Fruit fly (Drosophila melanogaster) whole organism, embryonic: ENCODE results near the gene Shawn.

Experiments
- Atf6 ChIP-seq: fragments of 200-800 bp; sonication (Bioruptor generic); IDR thresholded peaks from 2 replicates; pipeline ENCODE4 v1.3.6; 2022; ENCODE audit warnings: missing biosample characterization, missing genetic modification characterization
- CG11504 ChIP-seq: fragments of 200-800 bp; sonication (Bioruptor generic); optimal IDR thresholded peaks from 3 replicates; lab custom pipeline; 2019; ENCODE audit warnings: missing biosample characterization, mild to moderate bottlenecking, missing genetic modification characterization, moderate library complexity
- CG11695 ChIP-seq: fragments of 200-800 bp; sonication (Bioruptor generic); IDR thresholded peaks from 3 replicates; pipeline ENCODE4 v1.3.6; 2022; ENCODE audit warnings: missing biosample characterization, missing genetic modification characterization
- CG12071 ChIP-seq: fragments of 200-800 bp; sonication (Bioruptor generic); optimal IDR thresholded peaks from 3 replicates; lab custom pipeline; 2018; ENCODE audit warnings: missing biosample characterization, mild to moderate bottlenecking, missing genetic modification characterization
- CG12104 ChIP-seq: fragments of 200-800 bp; sonication (Bioruptor generic); optimal IDR thresholded peaks from 3 replicates; lab custom pipeline; 2016; ENCODE audit warnings: missing biosample characterization, missing genetic modification characterization
- CG1233 ChIP-seq: fragments of 200-800 bp; sonication (Bioruptor generic); optimal IDR thresholded peaks from 4 replicates; lab custom pipeline; 2018; ENCODE audit warnings: missing biosample characterization, mild to moderate bottlenecking, missing genetic modification characterization
- CG12659 ChIP-seq: fragments of 200-800 bp; sonication (Bioruptor generic); optimal IDR thresholded peaks from 3 replicates; lab custom pipeline; 2017; ENCODE audit warnings: mild to moderate bottlenecking, missing biosample characterization, missing genetic modification reagents, missing genetic modification characterization
- CG13424 ChIP-seq: fragments of 200-800 bp; sonication (Bioruptor generic); optimal IDR thresholded peaks from 2 replicates; lab custom pipeline; 2019; ENCODE audit warnings: missing biosample characterization, mild to moderate bottlenecking, missing genetic modification characterization, moderate library complexity
- CG13894 ChIP-seq: fragments of 200-800 bp; sonication (Bioruptor generic); optimal IDR thresholded peaks from 3 replicates; lab custom pipeline; 2018; ENCODE audit warnings: missing biosample characterization, mild to moderate bottlenecking, missing genetic modification characterization, moderate library complexity
- CG17186 ChIP-seq: fragments of 200-800 bp; sonication (Bioruptor generic); optimal IDR thresholded peaks from 3 replicates; lab custom pipeline; 2017; ENCODE audit warnings: missing biosample characterization, missing genetic modification reagents, missing genetic modification characterization
- CG17359 ChIP-seq: fragments of 200-800 bp; sonication (Bioruptor generic); optimal IDR thresholded peaks from 3 replicates; lab custom pipeline; 2018; ENCODE audit warnings: missing biosample characterization, mild to moderate bottlenecking, missing genetic modification characterization, moderate library complexity
- CG17385 ChIP-seq: fragments of 200-800 bp; sonication (Bioruptor generic); optimal IDR thresholded peaks from 3 replicates; lab custom pipeline; 2018; ENCODE audit warnings: missing biosample characterization, mild to moderate bottlenecking, missing genetic modification characterization
- CG1792 ChIP-seq: fragments of 200-800 bp; sonication (Bioruptor generic); optimal IDR thresholded peaks from 2 replicates; lab custom pipeline; 2016; ENCODE audit warnings: missing biosample characterization, missing genetic modification characterization
- CG3281 ChIP-seq: fragments of 200-800 bp; sonication (Bioruptor generic); optimal IDR thresholded peaks from 3 replicates; lab custom pipeline; 2017; ENCODE audit warnings: missing biosample characterization, mild to moderate bottlenecking, missing genetic modification characterization
- CG3838 ChIP-seq: fragments of 200-800 bp; sonication (Bioruptor generic); optimal IDR thresholded peaks from 3 replicates; lab custom pipeline; 2016; ENCODE audit warnings: missing biosample characterization, missing genetic modification characterization
- CG6813 ChIP-seq: fragments of 200-800 bp; sonication (Bioruptor generic); optimal IDR thresholded peaks from 2 replicates; lab custom pipeline; 2017; ENCODE audit warnings: missing biosample characterization, missing genetic modification characterization, mild to moderate bottlenecking, moderate library complexity, missing genetic modification reagents
- CG7839 ChIP-seq: fragments of 200-800 bp; sonication (Bioruptor generic); optimal IDR thresholded peaks from 3 replicates; lab custom pipeline; 2018; ENCODE audit warnings: missing biosample characterization, mild to moderate bottlenecking, missing genetic modification characterization, moderate library complexity
- CG7928 ChIP-seq: fragments of 200-800 bp; sonication (Bioruptor generic); optimal IDR thresholded peaks from 2 replicates; lab custom pipeline; 2017; ENCODE audit warnings: missing biosample characterization, mild to moderate bottlenecking, missing genetic modification characterization
- CG7987 ChIP-seq: fragments of 200-800 bp; sonication (Bioruptor generic); optimal IDR thresholded peaks from 2 replicates; lab custom pipeline; 2018; ENCODE audit warnings: missing biosample characterization, mild to moderate bottlenecking, missing genetic modification characterization, moderate library complexity
- CG8359 ChIP-seq: fragments of 200-800 bp; sonication (Bioruptor generic); optimal IDR thresholded peaks from 2 replicates; lab custom pipeline; 2017; ENCODE audit warnings: missing biosample characterization, mild to moderate bottlenecking, missing genetic modification characterization, borderline replicate concordance
- CG9876 ChIP-seq: fragments of 200-800 bp; sonication (Bioruptor generic); optimal IDR thresholded peaks from 2 replicates; lab custom pipeline; 2016; ENCODE audit warnings: missing biosample characterization, missing genetic modification characterization
- CkIIα-i1 ChIP-seq: fragments of 200-800 bp; sonication (Bioruptor generic); IDR thresholded peaks from 2 replicates; pipeline ENCODE4 v1.3.6; 2022; ENCODE audit warnings: missing biosample characterization, missing genetic modification characterization
- D19B ChIP-seq: fragments of 200-800 bp; sonication (Bioruptor generic); optimal IDR thresholded peaks from 2 replicates; lab custom pipeline; 2017; ENCODE audit warnings: missing biosample characterization, mild to moderate bottlenecking, missing genetic modification characterization
- Dp ChIP-seq: fragments of 200-800 bp; sonication (Bioruptor generic); optimal IDR thresholded peaks from 2 replicates; lab custom pipeline; 2018; ENCODE audit warnings: missing biosample characterization, mild to moderate bottlenecking, missing genetic modification characterization, moderate library complexity
- HLH3B ChIP-seq: fragments of 200-800 bp; sonication (Bioruptor generic); IDR thresholded peaks from 2 replicates; pipeline ENCODE4 v1.3.6; 2022; ENCODE audit warnings: missing biosample characterization, missing genetic modification characterization
- Mrtf ChIP-seq: fragments of 200-800 bp; sonication (Bioruptor generic); IDR thresholded peaks from 3 replicates; pipeline ENCODE4 v1.3.6; 2022; ENCODE audit warnings: missing biosample characterization, missing genetic modification characterization
- NC2α ChIP-seq: fragments of 200-800 bp; sonication (Bioruptor generic); optimal IDR thresholded peaks from 2 replicates; lab custom pipeline; 2016; ENCODE audit warnings: missing biosample characterization, missing genetic modification characterization
- Pdp1 ChIP-seq, 2 experiments: fragments of 200-800 bp; sonication (Bioruptor generic); optimal IDR thresholded peaks; 3 replicates each; lab custom pipeline; 2016; ENCODE audit warnings: missing biosample characterization in 2 of 2, missing genetic modification characterization in 2 of 2, mild to moderate bottlenecking in 1 of 2, moderate library complexity in 1 of 2
- Sry-β ChIP-seq: fragments of 200-800 bp; sonication (Bioruptor generic); optimal IDR thresholded peaks from 2 replicates; lab custom pipeline; 2018; ENCODE audit warnings: missing biosample characterization, mild to moderate bottlenecking, missing genetic modification characterization, moderate library complexity
- ap ChIP-seq: fragments of 200-800 bp; sonication (Bioruptor generic); IDR thresholded peaks from 2 replicates; pipeline ENCODE4 v1.3.6; 2022; ENCODE audit warnings: missing biosample characterization, missing genetic modification characterization
- btn ChIP-seq: fragments of 200-800 bp; sonication (Bioruptor generic); optimal IDR thresholded peaks from 2 replicates; lab custom pipeline; 2016; ENCODE audit warnings: missing biosample characterization, missing genetic modification characterization
- dan ChIP-seq: fragments of 200-800 bp; sonication (Bioruptor generic); IDR thresholded peaks from 2 replicates; pipeline ENCODE4 v1.3.6; 2022; ENCODE audit warnings: missing biosample characterization, missing genetic modification characterization
- fu2 ChIP-seq: fragments of 200-800 bp; sonication (Bioruptor generic); optimal IDR thresholded peaks from 2 replicates; lab custom pipeline; 2016; ENCODE audit warnings: missing biosample characterization, missing genetic modification characterization
- gro ChIP-seq: fragments of 200-800 bp; sonication (Bioruptor generic); optimal IDR thresholded peaks from 2 replicates; lab custom pipeline; 2016; ENCODE audit warnings: missing biosample characterization, missing genetic modification characterization
- gsb-n ChIP-seq: fragments of 200-800 bp; sonication (Bioruptor generic); optimal IDR thresholded peaks from 3 replicates; lab custom pipeline; 2018; ENCODE audit warnings: missing biosample characterization, mild to moderate bottlenecking, missing genetic modification characterization
- ind ChIP-seq: fragments of 200-800 bp; sonication (Bioruptor generic); optimal IDR thresholded peaks from 3 replicates; lab custom pipeline; 2016; ENCODE audit warnings: missing biosample characterization, missing genetic modification characterization
- lmd ChIP-seq: fragments of 200-800 bp; sonication (Bioruptor generic); IDR thresholded peaks from 2 replicates; pipeline ENCODE4 v1.3.6; 2022; ENCODE audit warnings: missing biosample characterization, missing genetic modification characterization
- maf-S ChIP-seq: fragments of 200-800 bp; sonication (Bioruptor generic); optimal IDR thresholded peaks from 2 replicates; lab custom pipeline; 2016; ENCODE audit warnings: missing biosample characterization, missing genetic modification characterization
- nerfin-1 ChIP-seq: fragments of 200-800 bp; sonication (Bioruptor generic); optimal IDR thresholded peaks from 3 replicates; lab custom pipeline; 2019; ENCODE audit warnings: missing biosample characterization, mild to moderate bottlenecking, missing genetic modification characterization, moderate library complexity
- org-1 ChIP-seq: fragments of 200-800 bp; sonication (Bioruptor generic); optimal IDR thresholded peaks from 2 replicates; lab custom pipeline; 2017; ENCODE audit warnings: missing biosample characterization, missing genetic modification characterization
- run ChIP-seq: fragments of 200-800 bp; sonication (Bioruptor generic); optimal IDR thresholded peaks from 3 replicates; lab custom pipeline; 2018; ENCODE audit warnings: missing biosample characterization, mild to moderate bottlenecking, missing genetic modification characterization
- sc ChIP-seq, 3 experiments: fragments of >200 bp in 2 of 3; fragments of 200-800 bp in 1 of 3; sonication (Bioruptor generic) in 1 of 3; optimal IDR thresholded peaks; 2 replicates in 2 of 3; 3 replicates in 1 of 3; lab custom pipeline; 2017; ENCODE audit warnings: mild to moderate bottlenecking in 1 of 3, missing biosample characterization in 1 of 3, missing genetic modification characterization in 1 of 3, missing genetic modification reagents in 1 of 3
- sens-2 ChIP-seq: fragments of 200-800 bp; sonication (Bioruptor generic); IDR thresholded peaks from 2 replicates; pipeline ENCODE4 v1.3.6; 2022; ENCODE audit warnings: missing biosample characterization, missing genetic modification characterization
- sisA ChIP-seq: fragments of 200-800 bp; sonication (Bioruptor generic); IDR thresholded peaks from 2 replicates; pipeline ENCODE4 v1.3.6; 2022; ENCODE audit warnings: missing biosample characterization, missing genetic modification characterization
- slbo ChIP-seq: fragments of 200-800 bp; sonication (Bioruptor generic); IDR thresholded peaks from 2 replicates; pipeline ENCODE4 v1.3.6; 2022; ENCODE audit warnings: missing biosample characterization, missing genetic modification characterization
- sna ChIP-seq: fragments of 200-800 bp; sonication (Bioruptor generic); IDR thresholded peaks from 2 replicates; pipeline ENCODE4 v1.3.6; 2022; ENCODE audit warnings: missing biosample characterization, missing genetic modification characterization; ENCODE audit not compliant: partially characterized antibody
- tap ChIP-seq: fragments of 200-800 bp; optimal IDR thresholded peaks from 3 replicates; lab custom pipeline; 2019; ENCODE audit warnings: missing biosample characterization, mild to moderate bottlenecking, missing genetic modification characterization, moderate library complexity
- ttk ChIP-seq: fragments of 200-800 bp; sonication (Bioruptor generic); IDR thresholded peaks from 2 replicates; pipeline ENCODE4 v2.1.2; 2022; ENCODE audit warnings: missing biosample characterization, missing genetic modification characterization

Shawn gene

DNA sequence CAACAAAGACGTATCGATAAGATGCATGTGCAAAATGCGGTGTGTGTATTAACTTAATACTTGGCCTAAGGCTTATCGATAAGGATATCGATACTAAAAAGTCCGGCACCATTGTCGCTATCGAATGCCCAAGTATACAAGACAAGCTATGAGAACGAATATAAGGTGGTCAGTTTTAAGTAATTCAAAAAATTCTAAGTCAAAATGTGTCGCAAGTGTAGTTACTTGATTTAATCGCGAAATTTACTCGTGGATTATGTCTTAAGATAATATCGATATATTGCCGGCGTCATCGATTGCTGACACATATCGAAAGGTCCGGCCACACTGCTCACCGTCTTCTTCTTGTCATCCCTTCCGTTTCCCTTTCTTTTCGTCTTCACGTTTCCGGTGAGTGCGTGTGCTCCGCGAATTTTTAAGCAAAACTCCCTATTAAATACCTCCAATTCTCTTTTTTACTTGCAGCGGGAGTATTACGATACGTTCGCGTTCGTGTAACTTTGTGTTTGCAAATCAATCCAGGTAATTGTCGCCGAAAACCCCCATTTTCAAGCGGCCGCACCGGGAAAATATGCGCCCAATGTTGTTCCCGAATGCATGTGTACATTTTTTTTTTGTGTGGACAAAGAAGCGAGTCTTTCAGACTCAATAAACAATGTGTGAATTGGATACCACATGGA, 13.5 kb upstream of the Shawn start, which contains the start of gene RpS10b (continued):
- peak; percentile 90 for TF ChIP-seq btn (GFP tag; lab: Kevin White, UChicago)
- TF ChIP-seq CG12104 (GFP tag; lab: Kevin White, UChicago): peak; percentile 94
- peak; percentile 48 for TF ChIP-seq Dp (GFP tag; lab: Kevin White, UChicago)
- TF ChIP-seq CkIIα-i1 (GFP tag; lab: Robert Waterston, UW): 0 out of 2 replicates have a peak, but pooled peaks have one; percentile 17
- peak; percentile 94 for TF ChIP-seq CG3281 (GFP tag; lab: Kevin White, UChicago)
- TF ChIP-seq Mrtf (GFP tag; lab: Robert Waterston, UW): peak; percentile 72; the same call in 2 of the 3 replicates
- no peak for TF ChIP-seq dan
- TF ChIP-seq ttk (GFP tag; lab: Robert Waterston, UW): peak; percentile 60
- TF ChIP-seq slbo: peak; percentile 75
- TF ChIP-seq CG8359: peak; percentile 85
- peak; percentile 60 for TF ChIP-seq CG13424 (tag; lab: Kevin White, UChicago)
- peak; percentile 96 for TF ChIP-seq CG6813
- TF ChIP-seq tap (tag; lab: Kevin White, UChicago): peak; percentile 60
- TF ChIP-seq Pdp1 (GFP tag; optimal IDR thresholded peaks at IDR 0.05; lab: Kevin White, UChicago): peak; percentile 48 to 79
- peak; percentile 97 for TF ChIP-seq CG7987 (GFP tag; lab: Kevin White, UChicago)
- peak; percentile 91 for TF ChIP-seq gro
- peak; percentile 88 for TF ChIP-seq nerfin-1 (tag; lab: Kevin White, UChicago)
- TF ChIP-seq CG7928 (GFP tag; lab: Kevin White, UChicago): peak; percentile 67
- TF ChIP-seq sna (GFP tag; lab: Robert Waterston, UW): peak; percentile 90
- peak; percentile 77 for TF ChIP-seq gsb-n (tag; lab: Kevin White, UChicago)
- TF ChIP-seq run: peak; percentile 70
- peak; percentile 61; the same call in 1 of the 2 replicates for TF ChIP-seq Atf6 (GFP tag; lab: Robert Waterston, UW)
- peak; percentile 72 for TF ChIP-seq ind (GFP tag; lab: Kevin White, UChicago)
- TF ChIP-seq NC2α: peak; percentile 94
- peak; percentile 65 for TF ChIP-seq lmd
- TF ChIP-seq maf-S: peak; percentile 74
- peak; percentile 96 for TF ChIP-seq CG1233
- peak; percentile 91 for TF ChIP-seq org-1 (GFP tag; lab: Kevin White, UChicago)
- TF ChIP-seq CG11695: peak; percentile 73
- TF ChIP-seq fu2 (GFP tag; lab: Kevin White, UChicago): peak; percentile 82
- peak; percentile 86 for TF ChIP-seq D19B (GFP tag; lab: Kevin White, UChicago)
- TF ChIP-seq CG3838: peak; percentile 54
- no peak for TF ChIP-seq sc (optimal IDR thresholded peaks at IDR 0.05; lab: Kevin White, UChicago)
- peak; percentile 85 for TF ChIP-seq sc (GFP tag; optimal IDR thresholded peaks at IDR 0.05; lab: Kevin White, UChicago)
- peak; percentile 71 for TF ChIP-seq ap (GFP tag; lab: Robert Waterston, UW)
- peak; percentile 89 for TF ChIP-seq CG1792 (GFP tag; lab: Kevin White, UChicago)
- TF ChIP-seq CG11504 (tag; lab: Kevin White, UChicago): peak; percentile 77
- TF ChIP-seq CG9876: peak; percentile 89
- peak; percentile 94 for TF ChIP-seq CG12071 (GFP tag; lab: Kevin White, UChicago)
- peak; percentile 98 for TF ChIP-seq CG17385 (GFP tag; lab: Kevin White, UChicago)
- TF ChIP-seq CG17186 (GFP tag; lab: Kevin White, UChicago): peak; percentile 91
- TF ChIP-seq sens-2 (GFP tag; lab: Robert Waterston, UW): peak; percentile 89
- peak; percentile 81 for TF ChIP-seq CG17359 (tag; lab: Kevin White, UChicago)
- TF ChIP-seq sisA (GFP tag; lab: Robert Waterston, UW): peak; percentile 55; the same call in 1 of the 2 replicates
- peak; percentile 83 for TF ChIP-seq CG7839
- peak; percentile 57 for TF ChIP-seq HLH3B (GFP tag; lab: Robert Waterston, UW)
- TF ChIP-seq CG13894 (tag; lab: Kevin White, UChicago): peak; percentile 77
- TF ChIP-seq CG12659 (GFP tag; lab: Kevin White, UChicago): peak; percentile 96
- TF ChIP-seq Sry-β (GFP tag; lab: Kevin White, UChicago): peak; percentile 56
